Worm (Caenorhabditis elegans) whole organism, mixed stage, embryonic: ENCODE results near the gene mmcm-1.

Experiments used
- ceh-39 ChIP-seq: fragments of 150-350 bp; optimal IDR thresholded peaks from 2 replicates; lab custom pipeline; 2014; ENCODE audit warnings: missing biosample characterization, missing genetic modification characterization
- nhr-12 ChIP-seq: fragments of 150-350 bp; optimal IDR thresholded peaks from 2 replicates; lab custom pipeline; 2014; ENCODE audit warnings: missing biosample characterization, missing genetic modification characterization

DNA sequence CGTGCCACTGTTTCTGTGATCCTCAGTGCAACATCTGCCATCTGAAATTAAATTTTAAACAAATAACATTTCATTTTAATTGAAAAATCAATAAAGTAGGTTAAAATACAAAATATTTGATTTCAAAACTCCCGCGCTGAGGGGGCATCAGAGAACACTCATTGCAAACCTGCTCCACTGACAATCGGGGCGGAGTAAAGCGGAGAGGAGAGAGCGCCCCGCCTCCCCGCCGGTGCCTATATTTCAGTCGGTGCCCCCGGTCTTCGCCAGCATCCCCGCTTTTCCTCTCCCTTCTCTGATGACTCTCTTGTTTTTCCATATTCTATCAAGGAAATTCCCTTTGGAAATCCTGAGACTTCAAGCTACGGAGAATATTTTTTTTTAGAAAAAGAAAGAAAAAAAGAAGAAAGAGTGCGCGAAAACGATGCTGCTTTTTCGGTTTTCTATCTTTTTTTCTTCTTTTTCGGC, 44.5 kb downstream of the mmcm-1 start, which contains the start of gene brc-1:
- TF ChIP-seq nhr-12 (tag; lab: Kevin White, UChicago) (no peak), ceh-39 (tag; lab: Kevin White, UChicago) (no peak)
